Worm (Caenorhabditis elegans) whole organism, L1 larva: ENCODE measurements around the gene Y49E10.18.

Experiments used
- C16A3.4 ChIP-seq: fragments of 150-350 bp; optimal IDR thresholded peaks from 2 replicates; lab custom pipeline; 2014; ENCODE audit warnings: missing biosample characterization, missing genetic modification characterization
- C34B4.2 ChIP-seq: sonication (generic microtip); optimal IDR thresholded peaks from 2 replicates; lab custom pipeline; 2017; ENCODE audit warnings: mild to moderate bottlenecking, missing genetic modification characterization, missing compliant biosample characterization
- aly-2 ChIP-seq: fragments of 150-350 bp; optimal IDR thresholded peaks from 2 replicates; lab custom pipeline; 2014; ENCODE audit warnings: missing biosample characterization, missing genetic modification characterization
- ama-1 ChIP-seq: fragments of 150-350 bp; optimal IDR thresholded peaks from 2 replicates; lab custom pipeline; 2014
- ceh-63 ChIP-seq: fragments of 200-800 bp; sonication (Bioruptor generic); optimal IDR thresholded peaks from 2 replicates; lab custom pipeline; 2018; ENCODE audit warnings: mild to moderate bottlenecking, missing genetic modification characterization, missing compliant biosample characterization
- ceh-82 ChIP-seq, 3 experiments: fragments of 150-350 bp in 1 of 3; sonication (generic microtip) in 2 of 3; optimal IDR thresholded peaks; 2 replicates each; lab custom pipeline; 2014 to 2017; ENCODE audit warnings: missing biosample characterization in 3 of 3, missing genetic modification characterization in 3 of 3
- ceh-90 ChIP-seq: sonication (generic microtip); optimal IDR thresholded peaks from 2 replicates; lab custom pipeline; 2016; ENCODE audit warnings: missing genetic modification characterization, missing compliant biosample characterization
- ces-1 ChIP-seq: fragments of 150-350 bp; optimal IDR thresholded peaks from 2 replicates; lab custom pipeline; 2014; ENCODE audit warnings: missing biosample characterization, missing genetic modification reagents, missing genetic modification characterization
- dpl-1 ChIP-seq, 3 experiments: fragments of 150-350 bp in 2 of 3; sonication (generic microtip) in 1 of 3; optimal IDR thresholded peaks; 2 replicates each; lab custom pipeline; 2014 to 2017; ENCODE audit warnings: missing biosample characterization in 3 of 3, missing genetic modification characterization in 3 of 3, missing genetic modification reagents in 3 of 3
- efl-1 ChIP-seq, 4 experiments: fragments of 150-350 bp; optimal IDR thresholded peaks in 3 of 4; peaks in 1 of 4; 1 replicate in 1 of 4; 2 replicates in 3 of 4; lab custom pipeline; 2014; ENCODE audit warnings: missing biosample characterization in 2 of 4, missing genetic modification characterization in 2 of 4, missing genetic modification reagents in 2 of 4
- efl-3 ChIP-seq: fragments of 200-800 bp; sonication (Bioruptor generic); optimal IDR thresholded peaks from 2 replicates; lab custom pipeline; 2018; ENCODE audit warnings: mild to moderate bottlenecking, missing genetic modification characterization, missing compliant biosample characterization
- elt-2 ChIP-seq: sonication (generic microtip); optimal IDR thresholded peaks from 2 replicates; lab custom pipeline; 2016; ENCODE audit warnings: missing genetic modification characterization, mild to moderate bottlenecking, inconsistent platforms, missing compliant biosample characterization, missing genetic modification reagents
- ets-5 ChIP-seq: fragments of 200-800 bp; sonication (Bioruptor generic); IDR thresholded peaks from 2 replicates; pipeline ENCODE4 v1.3.6; 2022; ENCODE audit warnings: missing genetic modification characterization, missing compliant biosample characterization
- grh-1 ChIP-seq: fragments of 200-800 bp; sonication (Bioruptor generic); IDR thresholded peaks from 2 replicates; pipeline ENCODE4 v1.3.6; 2022; ENCODE audit warnings: missing genetic modification reagents, missing genetic modification characterization, missing compliant biosample characterization
- hlh-4 ChIP-seq: sonication (generic microtip); optimal IDR thresholded peaks from 2 replicates; lab custom pipeline; 2016; ENCODE audit warnings: mild to moderate bottlenecking, missing genetic modification characterization, missing compliant biosample characterization
- hpl-2 ChIP-seq: fragments of 150-350 bp; optimal IDR thresholded peaks from 2 replicates; lab custom pipeline; 2014; ENCODE audit warnings: missing biosample characterization, missing genetic modification reagents, missing genetic modification characterization
- irx-1 ChIP-seq: sonication (generic microtip); optimal IDR thresholded peaks from 2 replicates; lab custom pipeline; 2016; ENCODE audit warnings: missing genetic modification characterization, missing compliant biosample characterization
- jun-1 ChIP-seq: fragments of 150-350 bp; optimal IDR thresholded peaks from 2 replicates; lab custom pipeline; 2014; ENCODE audit warnings: missing biosample characterization, missing genetic modification reagents, missing genetic modification characterization
- lin-14 ChIP-seq: fragments of 200-800 bp; sonication (Bioruptor generic); optimal IDR thresholded peaks from 2 replicates; lab custom pipeline; 2018; ENCODE audit warnings: mild to moderate bottlenecking, missing genetic modification characterization, moderate library complexity, missing compliant biosample characterization
- lsy-2 ChIP-seq, 2 experiments: fragments of 150-350 bp; optimal IDR thresholded peaks; 2 replicates each; lab custom pipeline; 2014; ENCODE audit warnings: missing biosample characterization in 2 of 2, missing genetic modification characterization in 2 of 2
- mdl-1 ChIP-seq, 2 experiments: fragments of 150-350 bp; optimal IDR thresholded peaks; 2 replicates each; lab custom pipeline; 2014 to 2017; ENCODE audit warnings: missing biosample characterization in 2 of 2, missing genetic modification characterization in 2 of 2, inconsistent platforms in 1 of 2
- nhr-11 ChIP-seq: fragments of 150-350 bp; optimal IDR thresholded peaks from 2 replicates; lab custom pipeline; 2014; ENCODE audit warnings: missing biosample characterization, missing genetic modification characterization
- nhr-19 ChIP-seq: fragments of 200-800 bp; sonication (Bioruptor generic); conservative IDR thresholded peaks from 2 replicates; pipeline ENCODE4 v1.3.6; 2022; ENCODE audit warnings: missing genetic modification characterization, missing compliant biosample characterization
- nhr-20 ChIP-seq: sonication (generic microtip); optimal IDR thresholded peaks from 2 replicates; lab custom pipeline; 2016; ENCODE audit warnings: mild to moderate bottlenecking, missing genetic modification characterization, missing compliant biosample characterization
- nhr-28 ChIP-seq: fragments of 150-350 bp; optimal IDR thresholded peaks from 2 replicates; lab custom pipeline; 2014; ENCODE audit warnings: missing biosample characterization, missing genetic modification characterization
- nhr-47 ChIP-seq: sonication (generic microtip); optimal IDR thresholded peaks from 2 replicates; lab custom pipeline; 2016; ENCODE audit warnings: mild to moderate bottlenecking, missing genetic modification characterization, moderate library complexity, missing compliant biosample characterization
- nhr-71 ChIP-seq: sonication (generic microtip); optimal IDR thresholded peaks from 2 replicates; lab custom pipeline; 2016; ENCODE audit warnings: mild to moderate bottlenecking, missing genetic modification characterization, moderate library complexity, missing compliant biosample characterization
- nhr-77 ChIP-seq: fragments of 150-350 bp; optimal IDR thresholded peaks from 2 replicates; lab custom pipeline; 2014; ENCODE audit warnings: missing biosample characterization, missing genetic modification characterization
- nhr-85 ChIP-seq: sonication (generic microtip); peaks from one replicate; lab custom pipeline; 2016; ENCODE audit warnings: missing genetic modification characterization, inconsistent platforms, missing compliant biosample characterization
- pag-3 ChIP-seq: sonication (generic microtip); optimal IDR thresholded peaks from 2 replicates; lab custom pipeline; 2017; ENCODE audit warnings: missing genetic modification characterization, mild to moderate bottlenecking, missing compliant biosample characterization, antibody characterized with exemption, borderline replicate concordance; ENCODE audit not compliant: insufficient read depth
- skn-1 ChIP-seq: fragments of 150-350 bp; optimal IDR thresholded peaks from 2 replicates; lab custom pipeline; 2014; ENCODE audit warnings: missing biosample characterization, missing genetic modification characterization
- snpc-4 ChIP-seq: fragments of 150-350 bp; optimal IDR thresholded peaks from 2 replicates; lab custom pipeline; 2014; ENCODE audit warnings: missing biosample characterization, missing genetic modification characterization
- snu-23 ChIP-seq: sonication (generic microtip); optimal IDR thresholded peaks from 2 replicates; lab custom pipeline; 2016; ENCODE audit warnings: missing genetic modification characterization, missing compliant biosample characterization
- sptf-1 ChIP-seq: fragments of 150-350 bp; optimal IDR thresholded peaks from 2 replicates; lab custom pipeline; 2014; ENCODE audit warnings: missing biosample characterization, missing genetic modification characterization
- sup-37 ChIP-seq: fragments of 200-800 bp; sonication (Bioruptor generic); optimal IDR thresholded peaks from 2 replicates; lab custom pipeline; 2018; ENCODE audit warnings: mild to moderate bottlenecking, missing genetic modification characterization, missing compliant biosample characterization
- tlp-1 ChIP-seq: fragments of 150-350 bp; optimal IDR thresholded peaks from 2 replicates; lab custom pipeline; 2014; ENCODE audit warnings: missing biosample characterization, missing genetic modification characterization
- unc-98 ChIP-seq: fragments of 200-800 bp; sonication (Bioruptor generic); IDR thresholded peaks from 2 replicates; pipeline ENCODE4 v1.3.6; 2022; ENCODE audit warnings: missing genetic modification characterization, missing compliant biosample characterization
- vab-15 ChIP-seq: sonication (generic microtip); optimal IDR thresholded peaks from 2 replicates; lab custom pipeline; 2017; ENCODE audit warnings: missing genotype, mild to moderate bottlenecking, missing genetic modification characterization, missing compliant biosample characterization

Y49E10.18 gene

ce11 chrIII:12428264-12428627 lies 17.7 kb downstream of the Y49E10.18 start:
- TF ChIP-seq nhr-11 (tag; lab: Kevin White, UChicago) (no peak), efl-1 (optimal IDR thresholded peaks at IDR 0.05; lab: Kevin White, UChicago) (no peak), efl-1 (GFP tag; optimal IDR thresholded peaks at IDR 0.05 in 1 of 2; lab: Kevin White, UChicago) (peak in 1 of 2 experiments; percentile 59)

ce11 chrIII:12427527-12428263 lies 18.2 kb downstream of the Y49E10.18 start:
- no peak for TF ChIP-seq unc-98 (GFP tag; lab: Robert Waterston, UW)
- no peak for TF ChIP-seq ceh-90 (tag; lab: Kevin White, UChicago)
- no peak for TF ChIP-seq ama-1 (lab: Kevin White, UChicago)
- no peak for TF ChIP-seq skn-1 (tag; lab: Kevin White, UChicago)
- no peak for TF ChIP-seq ceh-63
- TF ChIP-seq hpl-2: no peak
- no peak for TF ChIP-seq efl-1 (optimal IDR thresholded peaks at IDR 0.05; lab: Kevin White, UChicago)
- TF ChIP-seq efl-1 (GFP tag; optimal IDR thresholded peaks at IDR 0.05 in 1 of 2; lab: Kevin White, UChicago): peak in 1 of 2 experiments; percentile 95

- TF ChIP-seq mdl-1 (tag; optimal IDR thresholded peaks at IDR 0.05; lab: Kevin White, UChicago): no peak
- TF ChIP-seq skn-1 (tag; lab: Kevin White, UChicago): no peak
Observed at ce11 chrIII:12426558-12426957, 19.3 kb downstream of the Y49E10.18 start, which contains the start of gene pie-1. TSS of gene pie-1 (plus strand) at chrIII:12426893.

- TF ChIP-seq irx-1 (tag; lab: Kevin White, UChicago): no peak
- TF ChIP-seq nhr-19 (GFP tag; lab: Robert Waterston, UW): no peak
- TF ChIP-seq nhr-47 (tag; lab: Kevin White, UChicago): no peak
- TF ChIP-seq snu-23 (GFP tag; lab: Kevin White, UChicago): no peak
- TF ChIP-seq grh-1 (GFP tag; lab: Robert Waterston, UW): 0 out of 2 replicates have a peak, but pooled peaks have one; percentile 13
- no peak for TF ChIP-seq aly-2 (tag; lab: Kevin White, UChicago)
- no peak for TF ChIP-seq nhr-71 (tag; lab: Kevin White, UChicago)
- no peak for TF ChIP-seq nhr-11 (tag; lab: Kevin White, UChicago)
- no peak for TF ChIP-seq ceh-82 (tag; optimal IDR thresholded peaks at IDR 0.05; lab: Kevin White, UChicago)
- no peak for TF ChIP-seq lin-14 (GFP tag; lab: Kevin White, UChicago)
- peak in 1 of 2 experiments; percentile 15 for TF ChIP-seq lsy-2 (tag; optimal IDR thresholded peaks at IDR 0.05; lab: Kevin White, UChicago)
- no peak for TF ChIP-seq nhr-28 (tag; lab: Kevin White, UChicago)
- TF ChIP-seq sup-37: no peak
- no peak for TF ChIP-seq nhr-85 (tag; lab: Kevin White, UChicago)
- no peak for TF ChIP-seq efl-1 (optimal IDR thresholded peaks at IDR 0.05; lab: Kevin White, UChicago)
- peak in 1 of 2 experiments; percentile 91 for TF ChIP-seq efl-1 (GFP tag; optimal IDR thresholded peaks at IDR 0.05 in 1 of 2; lab: Kevin White, UChicago)
- no peak for TF ChIP-seq ets-5 (GFP tag; lab: Robert Waterston, UW)
- no peak for TF ChIP-seq sptf-1 (tag; lab: Kevin White, UChicago)
- TF ChIP-seq tlp-1 (tag; lab: Kevin White, UChicago): peak; percentile 70
- TF ChIP-seq hpl-2: no peak
Observed at ce11 chrIII:12425846-12426405, 20.0 kb downstream of the Y49E10.18 start.

- TF ChIP-seq efl-1 (optimal IDR thresholded peaks at IDR 0.05; lab: Kevin White, UChicago) (no peak), efl-1 (GFP tag; optimal IDR thresholded peaks at IDR 0.05 in 1 of 2; lab: Kevin White, UChicago) (peak in 1 of 2 experiments; percentile 82), vab-15 (tag; lab: Kevin White, UChicago) (no peak)
- TF ChIP-seq, all 84 proteins: peak for 1
Observed at ce11 chrIII:12424663-12425062, 21.2 kb downstream of the Y49E10.18 start.

ce11 chrIII:12424066-12424465 lies 21.8 kb downstream of the Y49E10.18 start:
- peak; percentile 27 for TF ChIP-seq efl-1 (optimal IDR thresholded peaks at IDR 0.05; lab: Kevin White, UChicago)
- peak; percentile 27 to 95 for TF ChIP-seq efl-1 (GFP tag; optimal IDR thresholded peaks at IDR 0.05 in 1 of 2; lab: Kevin White, UChicago)
- no peak for TF ChIP-seq nhr-19 (GFP tag; lab: Robert Waterston, UW)
- TF ChIP-seq snpc-4: no peak
- TF ChIP-seq lsy-2 (tag; optimal IDR thresholded peaks at IDR 0.05; lab: Kevin White, UChicago): peak in 1 of 2 experiments; percentile 57
- TF ChIP-seq sptf-1 (tag; lab: Kevin White, UChicago): no peak
- peak; percentile 11 for TF ChIP-seq jun-1 (tag; lab: Kevin White, UChicago)
- TF ChIP-seq pag-3 (tag; lab: Kevin White, UChicago): no peak
- TF ChIP-seq C34B4.2 (tag; lab: Kevin White, UChicago): no peak
- TF ChIP-seq nhr-77 (tag; lab: Kevin White, UChicago): peak; percentile 46
- peak; percentile 57 for TF ChIP-seq snu-23 (GFP tag; lab: Kevin White, UChicago)
- TF ChIP-seq efl-3 (GFP tag; lab: Kevin White, UChicago): no peak
- TF ChIP-seq dpl-1 (GFP tag; optimal IDR thresholded peaks at IDR 0.05; lab: Kevin White, UChicago): peak in 2 of 3 experiments; percentile 29 to 31
- no peak for TF ChIP-seq elt-2
- no peak for TF ChIP-seq C16A3.4 (tag; lab: Kevin White, UChicago)
- no peak for TF ChIP-seq hlh-4 (tag; lab: Kevin White, UChicago)
- no peak for TF ChIP-seq aly-2 (tag; lab: Kevin White, UChicago)
- TF ChIP-seq nhr-20 (tag; lab: Kevin White, UChicago): peak; percentile 62
- no peak for TF ChIP-seq ces-1
